Worm (Caenorhabditis elegans) whole organism, mixed stage, embryonic: Measurements from ENCODE around the gene K01A6.6.

Experiments used
- bed-3 ChIP-seq: fragments of 200-800 bp; sonication (Bioruptor generic); optimal IDR thresholded peaks from 3 replicates; lab custom pipeline; 2018; ENCODE audit warnings: mild to moderate bottlenecking, missing genetic modification characterization, moderate library complexity, missing compliant biosample characterization
- blmp-1 ChIP-seq: fragments of 150-350 bp; optimal IDR thresholded peaks from 2 replicates; lab custom pipeline; 2014; ENCODE audit warnings: missing biosample characterization, missing genetic modification characterization
- ceh-39 ChIP-seq: fragments of 150-350 bp; optimal IDR thresholded peaks from 2 replicates; lab custom pipeline; 2014; ENCODE audit warnings: missing biosample characterization, missing genetic modification characterization
- ceh-83 ChIP-seq: fragments of 200-800 bp; sonication (Bioruptor generic); optimal IDR thresholded peaks from 2 replicates; lab custom pipeline; 2018; ENCODE audit warnings: mild to moderate bottlenecking, missing genetic modification characterization, missing compliant biosample characterization
- ces-1 ChIP-seq: fragments of 150-350 bp; optimal IDR thresholded peaks from 2 replicates; lab custom pipeline; 2014; ENCODE audit warnings: missing biosample characterization, missing genetic modification reagents, missing genetic modification characterization
- cnd-1 ChIP-seq: fragments of 200-800 bp; sonication (Bioruptor generic); optimal IDR thresholded peaks from 2 replicates; lab custom pipeline; 2018; ENCODE audit warnings: mild to moderate bottlenecking, missing genetic modification characterization, missing compliant biosample characterization
- drap-1 ChIP-seq: fragments of 200-800 bp; sonication (Bioruptor generic); optimal IDR thresholded peaks from 3 replicates; lab custom pipeline; 2018; ENCODE audit warnings: mild to moderate bottlenecking, missing genetic modification characterization, missing compliant biosample characterization
- elt-1 ChIP-seq: sonication (generic microtip); optimal IDR thresholded peaks from 2 replicates; lab custom pipeline; 2017; ENCODE audit warnings: missing genetic modification characterization, mild to moderate bottlenecking, missing compliant biosample characterization, antibody characterized with exemption, moderate library complexity, borderline replicate concordance; ENCODE audit not compliant: insufficient read depth
- flh-1 ChIP-seq: fragments of 200-800 bp; sonication (Bioruptor generic); optimal IDR thresholded peaks from 2 replicates; lab custom pipeline; 2018; ENCODE audit warnings: mild to moderate bottlenecking, missing genetic modification characterization, moderate library complexity, missing compliant biosample characterization
- ham-2 ChIP-seq: fragments of 200-800 bp; sonication (Bioruptor generic); optimal IDR thresholded peaks from 2 replicates; lab custom pipeline; 2018; ENCODE audit warnings: mild to moderate bottlenecking, missing genetic modification characterization, missing compliant biosample characterization
- mab-5 ChIP-seq: fragments of 150-350 bp; optimal IDR thresholded peaks from 2 replicates; lab custom pipeline; 2014; ENCODE audit warnings: missing biosample characterization, missing genetic modification characterization
- mls-2 ChIP-seq: sonication (generic microtip); optimal IDR thresholded peaks from 2 replicates; lab custom pipeline; 2016; ENCODE audit warnings: mild to moderate bottlenecking, missing genetic modification characterization, moderate library complexity, missing compliant biosample characterization
- nhr-12 ChIP-seq: fragments of 150-350 bp; optimal IDR thresholded peaks from 2 replicates; lab custom pipeline; 2014; ENCODE audit warnings: missing biosample characterization, missing genetic modification characterization
- nhr-28 ChIP-seq: fragments of 150-350 bp; optimal IDR thresholded peaks from 2 replicates; lab custom pipeline; 2014; ENCODE audit warnings: missing biosample characterization, missing genetic modification characterization
- nhr-76 ChIP-seq: sonication (generic microtip); optimal IDR thresholded peaks from 2 replicates; lab custom pipeline; 2017; ENCODE audit warnings: missing biosample characterization, missing genetic modification characterization
- tbx-8 ChIP-seq: fragments of 200-800 bp; sonication (Bioruptor generic); optimal IDR thresholded peaks from 2 replicates; lab custom pipeline; 2018; ENCODE audit warnings: mild to moderate bottlenecking, missing genetic modification characterization, moderate library complexity, missing compliant biosample characterization
- unc-120 ChIP-seq: sonication (generic microtip); optimal IDR thresholded peaks from 2 replicates; lab custom pipeline; 2017; ENCODE audit warnings: missing genetic modification characterization, missing compliant biosample characterization; ENCODE audit not compliant: poor library complexity, severe bottlenecking
- unc-39 ChIP-seq: fragments of 150-350 bp; optimal IDR thresholded peaks from 2 replicates; lab custom pipeline; 2014; ENCODE audit warnings: missing biosample characterization, missing genetic modification characterization
- unc-62 ChIP-seq: fragments of 150-350 bp; optimal IDR thresholded peaks from 2 replicates; lab custom pipeline; 2014; ENCODE audit warnings: missing biosample characterization, missing genetic modification reagents, missing genetic modification characterization
- zip-8 ChIP-seq: fragments of 150-350 bp; optimal IDR thresholded peaks from 2 replicates; lab custom pipeline; 2014; ENCODE audit warnings: missing biosample characterization, missing genetic modification characterization

K01A6.6 gene

DNA sequence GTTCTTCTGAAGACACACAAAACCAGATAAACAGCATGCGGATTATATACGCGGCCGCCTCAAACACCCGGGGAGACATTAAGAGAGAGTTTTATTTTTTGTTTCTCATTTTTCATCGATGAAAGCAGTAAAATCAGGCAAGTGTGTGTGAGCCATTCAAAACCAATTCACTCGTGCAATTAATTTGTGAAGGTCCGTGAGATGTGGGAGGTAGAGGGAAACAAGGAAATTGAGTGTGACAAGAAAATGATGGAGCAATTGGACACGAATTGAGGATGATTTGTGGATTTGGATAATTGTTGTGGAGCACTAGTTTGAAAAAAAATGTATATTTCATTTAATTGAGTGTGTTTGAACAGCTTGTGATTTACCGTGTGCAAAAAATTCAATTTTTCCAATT is 52.7 kb downstream of the K01A6.6 start:
- TF ChIP-seq ceh-39 (tag; lab: Kevin White, UChicago) (no peak), bed-3 (GFP tag; lab: Kevin White, UChicago) (no peak), drap-1 (GFP tag; lab: Kevin White, UChicago) (no peak), nhr-12 (no peak), mab-5 (tag; lab: Kevin White, UChicago) (no peak), cnd-1 (tag; lab: Kevin White, UChicago) (no peak), unc-39 (tag; lab: Kevin White, UChicago) (no peak), elt-1 (tag; lab: Kevin White, UChicago) (no peak), zip-8 (tag; lab: Kevin White, UChicago) (no peak), tbx-8 (GFP tag; lab: Kevin White, UChicago) (no peak), flh-1 (GFP tag; lab: Kevin White, UChicago) (no peak), mls-2 (tag; lab: Kevin White, UChicago) (no peak), unc-62 (GFP tag; lab: Kevin White, UChicago) (no peak), nhr-76 (no peak), ham-2 (GFP tag; lab: Kevin White, UChicago) (no peak), ceh-83 (no peak), unc-120 (no peak), nhr-28 (tag; lab: Kevin White, UChicago) (no peak)
- TF ChIP-seq, all 35 proteins: peak for 0

DNA sequence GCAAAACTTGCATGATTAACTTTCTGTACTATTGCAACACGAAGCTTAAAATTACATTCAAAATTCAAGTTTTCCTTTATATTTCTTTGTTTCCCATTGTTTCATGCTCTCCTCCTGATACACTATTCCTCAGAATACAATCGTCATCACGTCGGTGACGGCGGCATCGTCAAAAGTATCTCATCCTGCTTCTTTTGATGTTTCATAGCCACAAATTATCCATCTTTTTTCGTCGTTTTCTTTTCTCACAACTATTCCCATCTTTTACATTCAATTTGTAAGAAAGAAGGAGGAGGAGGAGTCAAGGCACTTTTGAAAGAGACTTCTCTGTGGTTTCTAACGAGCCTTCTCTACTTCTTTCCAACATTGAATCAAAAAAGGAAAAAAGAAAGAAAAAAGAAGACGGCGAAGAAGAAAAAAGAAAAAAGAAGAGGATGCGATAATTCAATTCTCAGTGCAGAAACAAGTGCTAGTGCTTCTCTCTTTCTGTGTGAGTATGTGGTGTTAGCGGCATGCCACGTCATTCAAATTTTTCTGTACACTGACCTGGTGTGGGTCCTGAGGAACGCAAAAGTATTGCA is 53.3 kb downstream of the K01A6.6 start:
- TF ChIP-seq ces-1 (GFP tag; lab: Kevin White, UChicago) (peak; percentile 92), blmp-1 (no peak), zip-8 (tag; lab: Kevin White, UChicago) (no peak)
